Fruit fly (Drosophila melanogaster): Measurements from ENCODE around the gene cm.

Gene cm

dm6 chrX:6994473-6995179, 16.3 kb downstream of the cm start (continued):
- TF ChIP-seq CG31365 (tag; optimal IDR thresholded peaks at IDR 0.05), result no peak
- TF ChIP-seq ac (GFP tag; optimal IDR thresholded peaks at IDR 0.05), result no peak
- no peak for TF ChIP-seq CG2129 (GFP tag; IDR thresholded peaks at IDR 0.05; ENCODE audit: partially characterized antibody)
- TF ChIP-seq Jarid2 (GFP tag; optimal IDR thresholded peaks at IDR 0.05), result no peak
- peak; percentile 15 for TF ChIP-seq CG18619 (GFP tag; optimal IDR thresholded peaks at IDR 0.05)
- no peak for TF ChIP-seq CG16815 (GFP tag; optimal IDR thresholded peaks at IDR 0.05)
- TF ChIP-seq Atf3 (GFP tag; optimal IDR thresholded peaks at IDR 0.05), result no peak
- TF ChIP-seq Ravus (GFP tag; IDR thresholded peaks at IDR 0.05), result no peak
- TF ChIP-seq Pdp1 (GFP tag; optimal IDR thresholded peaks at IDR 0.05), result peak in 1 of 2 experiments; percentile 22
- TF ChIP-seq grau (tag; optimal IDR thresholded peaks at IDR 0.05), result no peak
- no peak for TF ChIP-seq CG4820 (GFP tag; optimal IDR thresholded peaks at IDR 0.05)
- TF ChIP-seq CG3065 (GFP tag; optimal IDR thresholded peaks at IDR 0.05), result no peak
- TF ChIP-seq GATAe (GFP tag; conservative IDR thresholded peaks at IDR 0.05), result no peak
- peak; percentile 6 for TF ChIP-seq CG1233 (GFP tag; optimal IDR thresholded peaks at IDR 0.05)
- TF ChIP-seq CG10654 (GFP tag; optimal IDR thresholded peaks at IDR 0.05), result no peak
- TF ChIP-seq hbn (GFP tag; IDR thresholded peaks at IDR 0.05; ENCODE audit: partially characterized antibody), result no peak
- no peak for TF ChIP-seq fd3F (GFP tag; optimal IDR thresholded peaks at IDR 0.05)
- TF ChIP-seq CG34376 (GFP tag; optimal IDR thresholded peaks at IDR 0.05), result peak; percentile 54

- no peak for TF ChIP-seq CG7745 (tag; optimal IDR thresholded peaks at IDR 0.05)
- peak; percentile 71; the same call in 3 of the 4 replicates for TF ChIP-seq Gug (GFP tag; IDR thresholded peaks at IDR 0.05)
- peak; percentile 31 to 73 for TF ChIP-seq Hr51 (GFP tag; optimal IDR thresholded peaks at IDR 0.05)
- TF ChIP-seq CG33213 (GFP tag; optimal IDR thresholded peaks at IDR 0.05), result peak; percentile 55
- peak; percentile 72 for TF ChIP-seq her (GFP tag; optimal IDR thresholded peaks at IDR 0.05)
- peak; percentile 28 for TF ChIP-seq CG11723 (GFP tag; optimal IDR thresholded peaks at IDR 0.05)
- TF ChIP-seq lab (GFP tag; optimal IDR thresholded peaks at IDR 0.05), result peak; percentile 78
- TF ChIP-seq psq (GFP tag; optimal IDR thresholded peaks at IDR 0.05), result no peak
- no peak for TF ChIP-seq fd64A (GFP tag; optimal IDR thresholded peaks at IDR 0.05)
- peak; percentile 38 for TF ChIP-seq CG6854 (GFP tag; optimal IDR thresholded peaks at IDR 0.05)
- no peak for TF ChIP-seq CG7271 (tag; optimal IDR thresholded peaks at IDR 0.05)
- TF ChIP-seq CG1647 (GFP tag; optimal IDR thresholded peaks at IDR 0.05), result peak; percentile 44
- no peak for TF ChIP-seq disco-r (GFP tag; optimal IDR thresholded peaks at IDR 0.05)
- TF ChIP-seq CG14441 (GFP tag; IDR thresholded peaks at IDR 0.05), result peak; percentile 91
- no peak for TF ChIP-seq Doc3 (GFP tag; IDR thresholded peaks at IDR 0.05; ENCODE audit: partially characterized antibody)
- no peak for TF ChIP-seq mld (GFP tag; IDR thresholded peaks at IDR 0.05; ENCODE audit: partially characterized antibody)
- no peak for TF ChIP-seq sima (GFP tag; optimal IDR thresholded peaks at IDR 0.05)
- TF ChIP-seq gsb (GFP tag; IDR thresholded peaks at IDR 0.05), result peak; percentile 67
- TF ChIP-seq CG11560 (tag; IDR thresholded peaks at IDR 0.05), result peak; percentile 61; the same call in 1 of the 3 replicates
- TF ChIP-seq CG10431 (GFP tag; optimal IDR thresholded peaks at IDR 0.05), result no peak
- TF ChIP-seq CG16863 (GFP tag; optimal IDR thresholded peaks at IDR 0.05), result peak; percentile 65
- peak; percentile 76 for TF ChIP-seq wdn (GFP tag; IDR thresholded peaks at IDR 0.05)
- peak; percentile 40 for TF ChIP-seq chn (GFP tag; optimal IDR thresholded peaks at IDR 0.05)
- no peak for TF ChIP-seq Drgx (GFP tag; IDR thresholded peaks at IDR 0.05)
- TF ChIP-seq CG14050 (GFP tag; IDR thresholded peaks at IDR 0.05), result peak; percentile 71; the same call in 2 of the 3 replicates
- TF ChIP-seq Spps (tag; optimal IDR thresholded peaks at IDR 0.05), result no peak
- TF ChIP-seq CG13123 (GFP tag; optimal IDR thresholded peaks at IDR 0.05), result no peak
- peak; percentile 62 for TF ChIP-seq CG12219 (GFP tag; optimal IDR thresholded peaks at IDR 0.05)
- TF ChIP-seq CG11696 (GFP tag; IDR thresholded peaks at IDR 0.05), result peak; percentile 57; the same call in 1 of the 2 replicates
- no peak for TF ChIP-seq Ets97D (GFP tag; optimal IDR thresholded peaks at IDR 0.05)
- peak; percentile 64 for TF ChIP-seq phol (tag; optimal IDR thresholded peaks at IDR 0.05)
- TF ChIP-seq CG10366 (GFP tag; IDR thresholded peaks at IDR 0.05), result peak; percentile 80
Measured at dm6 chrX:6993753-6994152, 17.2 kb downstream of the cm start.
